Fruit fly (Drosophila melanogaster) whole organism, embryonic: ENCODE measurements around the gene Ppt1.

Experiments
- Blimp-1 ChIP-seq: fragments of 200-800 bp; sonication (Bioruptor generic); optimal IDR thresholded peaks from 3 replicates; lab custom pipeline; 2018; ENCODE audit warnings: missing biosample characterization, missing genetic modification characterization, mild to moderate bottlenecking, moderate library complexity, missing genetic modification reagents
- CG11696 ChIP-seq: fragments of 200-800 bp; sonication (Bioruptor generic); IDR thresholded peaks from 2 replicates; pipeline ENCODE4 v1.3.6; 2022; ENCODE audit warnings: missing biosample characterization, missing genetic modification characterization
- CG30431 ChIP-seq: fragments of 200-800 bp; sonication (Bioruptor generic); optimal IDR thresholded peaks from 2 replicates; lab custom pipeline; 2017; ENCODE audit warnings: missing biosample characterization, missing genetic modification characterization
- CG4404 ChIP-seq: fragments of 200-800 bp; sonication (Bioruptor generic); IDR thresholded peaks from 2 replicates; pipeline ENCODE4 v1.3.6; 2022; ENCODE audit warnings: missing biosample characterization, missing genetic modification characterization
- Lhr ChIP-seq: fragments of 200-800 bp; sonication (Bioruptor generic); optimal IDR thresholded peaks from 3 replicates; lab custom pipeline; 2017; ENCODE audit warnings: mild to moderate bottlenecking, missing biosample characterization, missing genetic modification reagents, missing genetic modification characterization
- bab2 ChIP-seq: fragments of 200-800 bp; sonication (Bioruptor generic); optimal IDR thresholded peaks from 2 replicates; lab custom pipeline; 2016; ENCODE audit warnings: missing biosample characterization, missing genetic modification characterization
- cad ChIP-seq: fragments of >200 bp; optimal IDR thresholded peaks from 2 replicates; lab custom pipeline; 2017; ENCODE audit warnings: missing biosample characterization, missing genetic modification characterization
- dimm ChIP-seq: fragments of 200-800 bp; sonication (Bioruptor generic); IDR thresholded peaks from 2 replicates; pipeline ENCODE4 v1.3.6; 2022; ENCODE audit warnings: missing biosample characterization, missing genetic modification characterization
- fd96Cb ChIP-seq: fragments of 200-800 bp; sonication (Bioruptor generic); optimal IDR thresholded peaks from 2 replicates; lab custom pipeline; 2018; ENCODE audit warnings: missing biosample characterization, mild to moderate bottlenecking, missing genetic modification characterization, moderate library complexity
- sr ChIP-seq: fragments of 200-800 bp; sonication (Bioruptor generic); IDR thresholded peaks from 3 replicates; pipeline ENCODE4 v1.3.6; 2022; ENCODE audit warnings: missing biosample characterization, missing genetic modification characterization

- no peak for TF ChIP-seq Blimp-1 (GFP tag; lab: Kevin White, UChicago)
- TF ChIP-seq CG30431, result no peak
- no peak for TF ChIP-seq CG4404
- TF ChIP-seq Lhr, result no peak
- no peak for TF ChIP-seq CG11696 (GFP tag; lab: Robert Waterston, UW)
- TF ChIP-seq fd96Cb (tag; lab: Kevin White, UChicago), result no peak
- no peak for TF ChIP-seq cad (GFP tag; lab: Kevin White, UChicago)
- TF ChIP-seq bab2 (GFP tag; lab: Kevin White, UChicago), result no peak
- no peak for TF ChIP-seq sr
- TF ChIP-seq dimm, result no peak
Observed at dm6 chrX:8640636-8641216, 49.3 kb downstream of the Ppt1 start.
